Worm (Caenorhabditis elegans) whole organism, L4 larva: Measurements from ENCODE around the gene fbxa-37.
A peak's percentile ranks its signal among the peaks of the same experiment; 100 is the strongest.

Source experiments
- D1046.2 ChIP-seq: fragments of 200-800 bp; sonication (Bioruptor generic); IDR thresholded peaks from 2 replicates; pipeline ENCODE4 v1.3.6; 2022; ENCODE audit warnings: missing genetic modification characterization, missing compliant biosample characterization
- ceh-82 ChIP-seq: sonication (generic microtip); optimal IDR thresholded peaks from 2 replicates; lab custom pipeline; 2017; ENCODE audit warnings: missing biosample characterization, missing genetic modification characterization
- ces-1 ChIP-seq: fragments of 150-350 bp; sonication (generic microtip); optimal IDR thresholded peaks from 4 replicates; lab custom pipeline; 2014; ENCODE audit warnings: missing biosample characterization, missing genetic modification reagents, missing genetic modification characterization
- lsy-2 ChIP-seq, 2 experiments: fragments of 150-350 bp in 1 of 2; sonication (generic microtip) in 1 of 2; optimal IDR thresholded peaks; 2 replicates each; lab custom pipeline; 2014 to 2017; ENCODE audit warnings: missing biosample characterization in 2 of 2, missing genetic modification characterization in 2 of 2
- mdt-29 ChIP-seq: fragments of 200-800 bp; sonication (Bioruptor generic); IDR thresholded peaks from 2 replicates; pipeline ENCODE4 v1.3.6; 2022; ENCODE audit warnings: missing genetic modification reagents, missing genetic modification characterization, missing compliant biosample characterization
- nhr-25 ChIP-seq: sonication (generic microtip); optimal IDR thresholded peaks from 2 replicates; lab custom pipeline; 2017; ENCODE audit warnings: missing genetic modification characterization, mild to moderate bottlenecking, missing compliant biosample characterization, antibody characterized with exemption, moderate library complexity, borderline replicate concordance; ENCODE audit not compliant: insufficient read depth
- nhr-42 ChIP-seq: fragments of 200-800 bp; sonication (Bioruptor generic); IDR thresholded peaks from 2 replicates; pipeline ENCODE4 v1.3.6; 2022; ENCODE audit warnings: missing genetic modification characterization, missing compliant biosample characterization
- nhr-77 ChIP-seq: fragments of 150-350 bp; optimal IDR thresholded peaks from 2 replicates; lab custom pipeline; 2014; ENCODE audit warnings: missing biosample characterization, missing genetic modification characterization
- pqm-1 ChIP-seq: sonication (generic microtip); optimal IDR thresholded peaks from 2 replicates; lab custom pipeline; 2017; ENCODE audit warnings: missing biosample characterization, missing genetic modification characterization
- snpc-4 ChIP-seq: fragments of 150-350 bp; optimal IDR thresholded peaks from 2 replicates; lab custom pipeline; 2014; ENCODE audit warnings: missing biosample characterization, missing genetic modification characterization
- tra-1 ChIP-seq: fragments of 200-800 bp; sonication (Bioruptor generic); IDR thresholded peaks from 2 replicates; pipeline ENCODE4 v1.3.6; 2022; ENCODE audit warnings: missing genetic modification reagents, missing genetic modification characterization, missing compliant biosample characterization
- unc-62 ChIP-seq, 3 experiments: fragments of 150-350 bp in 1 of 3; sonication (generic microtip); optimal IDR thresholded peaks in 2 of 3; peaks in 1 of 3; 1 replicate in 1 of 3; 2 replicates in 2 of 3; lab custom pipeline; 2014 to 2017; ENCODE audit warnings: missing biosample characterization in 3 of 3, missing genetic modification characterization in 3 of 3, missing genetic modification reagents in 3 of 3, missing genotype in 1 of 3

DNA sequence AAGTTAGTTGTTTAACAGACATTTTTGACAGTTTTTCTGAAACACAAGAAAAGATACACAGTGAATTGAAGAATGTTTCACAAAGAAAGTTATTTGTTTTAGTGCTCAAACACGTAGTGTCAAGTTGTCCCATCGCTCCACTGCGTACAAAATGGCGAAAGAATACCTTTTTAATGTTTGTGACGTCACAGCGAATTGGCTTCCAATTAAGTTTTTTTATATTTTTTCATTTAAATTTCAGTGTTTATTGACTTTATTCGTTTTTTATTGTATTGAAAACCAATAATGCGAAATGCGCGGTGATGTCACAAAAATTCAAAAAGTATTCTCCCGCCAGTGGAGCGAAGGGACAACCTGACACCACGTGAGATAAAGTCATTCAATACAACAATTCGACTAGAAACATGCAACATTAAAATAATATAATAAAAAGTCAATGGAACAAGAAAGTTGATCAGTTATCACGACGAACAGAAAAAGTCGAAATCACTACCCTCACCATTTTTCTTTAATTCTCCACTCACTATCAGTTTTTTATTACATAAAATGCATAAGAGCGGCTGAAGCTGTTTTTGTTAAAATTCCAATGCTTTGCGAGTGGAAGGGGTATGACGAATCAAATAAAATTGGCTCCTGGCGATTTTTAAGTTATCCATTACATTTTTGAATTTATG lies 11.0 kb upstream of the fbxa-37 start, which contains the start of gene fbxa-29:
- TF ChIP-seq mdt-29 (GFP tag; lab: Robert Waterston, UW) (no peak), D1046.2 (no peak), ces-1 (GFP tag; lab: Kevin White, UChicago) (no peak), pqm-1 (peak; percentile 61), nhr-25 (tag; lab: Kevin White, UChicago) (no peak), nhr-42 (GFP tag; lab: Robert Waterston, UW) (no peak), snpc-4 (no peak), tra-1 (GFP tag; lab: Robert Waterston, UW) (no peak), lsy-2 (tag; optimal IDR thresholded peaks at IDR 0.05; lab: Kevin White, UChicago) (no peak), unc-62 (GFP tag; optimal IDR thresholded peaks at IDR 0.05 in 1 of 2; lab: Kevin White, UChicago) (no peak), unc-62 (tag; optimal IDR thresholded peaks at IDR 0.05; lab: Kevin White, UChicago) (no peak), ceh-82 (no peak), nhr-77 (tag; lab: Kevin White, UChicago) (no peak)
